Fruit fly (Drosophila melanogaster) Kc167 (cell line): ENCODE results near the gene aay.

Source experiments
- Myc ChIP-seq: fragments of >200 bp; optimal IDR thresholded peaks from 2 replicates; lab custom pipeline; 2017; ENCODE audit warnings: missing external identifiers
- Sin3A ChIP-seq: fragments of >200 bp; optimal IDR thresholded peaks from 2 replicates; lab custom pipeline; 2018; ENCODE audit warnings: missing external identifiers
- h ChIP-seq: fragments of >200 bp; optimal IDR thresholded peaks from 3 replicates; lab custom pipeline; 2018; ENCODE audit warnings: missing external identifiers
- insv ChIP-seq: fragments of >200 bp; optimal IDR thresholded peaks from 3 replicates; lab custom pipeline; 2018; ENCODE audit warnings: missing external identifiers
- psq ChIP-seq: fragments of >200 bp; optimal IDR thresholded peaks from 2 replicates; lab custom pipeline; 2017; ENCODE audit warnings: missing external identifiers
- ttk ChIP-seq: sonication (Bioruptor generic); optimal IDR thresholded peaks from 2 replicates; lab custom pipeline; 2017; ENCODE audit warnings: missing external identifiers

The aay gene

dm6 chr3L:9425838-9426237, 2.8 kb downstream of the aay start:
- TF ChIP-seq Sin3A (lab: Kevin White, UChicago) = no peak
- no peak for TF ChIP-seq h (lab: Kevin White, UChicago)
- TF ChIP-seq ttk (lab: Kevin White, UChicago) = no peak
- no peak for TF ChIP-seq Myc (lab: Kevin White, UChicago)
- no peak for TF ChIP-seq psq (lab: Kevin White, UChicago)
- no peak for TF ChIP-seq insv (lab: Kevin White, UChicago)

- TF ChIP-seq Myc (lab: Kevin White, UChicago) (no peak), psq (lab: Kevin White, UChicago) (no peak), Sin3A (lab: Kevin White, UChicago) (no peak), insv (lab: Kevin White, UChicago) (no peak), ttk (lab: Kevin White, UChicago) (no peak), h (lab: Kevin White, UChicago) (no peak)
These were observed 3.7 kb downstream of the aay start, which contains the start of the genes Atat and Shc for dm6 chr3L:9426656-9427294. TSS of gene Atat (minus strand) at chr3L:9426758. TSS of gene Shc (plus strand) at chr3L:9427010.

- TF ChIP-seq Sin3A (lab: Kevin White, UChicago) = no peak
- no peak for TF ChIP-seq insv (lab: Kevin White, UChicago)
- no peak for TF ChIP-seq ttk (lab: Kevin White, UChicago)
- TF ChIP-seq psq (lab: Kevin White, UChicago) = no peak
- no peak for TF ChIP-seq Myc (lab: Kevin White, UChicago)
- no peak for TF ChIP-seq h (lab: Kevin White, UChicago)
These were observed 6.9 kb downstream of the aay start, which contains the start of the genes RpS17 and MTF-1 for dm6 chr3L:9429665-9430607. TSS of gene RpS17 (minus strand) at chr3L:9429821. TSS of gene MTF-1 (plus strand) at chr3L:9430312.

dm6 chr3L:9430608-9430952, 7.5 kb downstream of the aay start:
- no peak for TF ChIP-seq Myc (lab: Kevin White, UChicago)
- no peak for TF ChIP-seq h (lab: Kevin White, UChicago)
- TF ChIP-seq Sin3A (lab: Kevin White, UChicago) = no peak
- TF ChIP-seq ttk (lab: Kevin White, UChicago) = no peak
- TF ChIP-seq insv (lab: Kevin White, UChicago) = no peak
- no peak for TF ChIP-seq psq (lab: Kevin White, UChicago)

- TF ChIP-seq Myc (lab: Kevin White, UChicago) (no peak), ttk (lab: Kevin White, UChicago) (no peak), psq (lab: Kevin White, UChicago) (no peak), insv (lab: Kevin White, UChicago) (no peak), Sin3A (lab: Kevin White, UChicago) (no peak), h (lab: Kevin White, UChicago) (no peak)
These were observed 9.0 kb downstream of the aay start for dm6 chr3L:9431848-9432623.

- TF ChIP-seq Myc (lab: Kevin White, UChicago) = no peak
- TF ChIP-seq ttk (lab: Kevin White, UChicago) = no peak
- TF ChIP-seq insv (lab: Kevin White, UChicago) = no peak
- no peak for TF ChIP-seq psq (lab: Kevin White, UChicago)
- no peak for TF ChIP-seq Sin3A (lab: Kevin White, UChicago)
- no peak for TF ChIP-seq h (lab: Kevin White, UChicago)
These were observed 9.9 kb downstream of the aay start for dm6 chr3L:9432810-9433587.

- TF ChIP-seq h (lab: Kevin White, UChicago) (no peak), Myc (lab: Kevin White, UChicago) (no peak), psq (lab: Kevin White, UChicago) (no peak), insv (lab: Kevin White, UChicago) (no peak), Sin3A (lab: Kevin White, UChicago) (no peak), ttk (lab: Kevin White, UChicago) (no peak)
These were observed 12.3 kb downstream of the aay start, which contains the start of gene CG42526 for dm6 chr3L:9435315-9435714. TSS of gene CG42526 (minus strand) at chr3L:9435399.

- TF ChIP-seq psq (lab: Kevin White, UChicago) (no peak), Myc (lab: Kevin White, UChicago) (no peak), h (lab: Kevin White, UChicago) (no peak), insv (lab: Kevin White, UChicago) (no peak), ttk (lab: Kevin White, UChicago) (no peak), Sin3A (lab: Kevin White, UChicago) (no peak)
These were observed 12.8 kb downstream of the aay start for dm6 chr3L:9435831-9436230.

- TF ChIP-seq Sin3A (lab: Kevin White, UChicago) (no peak), psq (lab: Kevin White, UChicago) (no peak), insv (lab: Kevin White, UChicago) (no peak), Myc (lab: Kevin White, UChicago) (no peak), ttk (lab: Kevin White, UChicago) (no peak), h (lab: Kevin White, UChicago) (no peak)
These were observed 15.8 kb downstream of the aay start for dm6 chr3L:9438858-9439257.
